Fruit fly (Drosophila melanogaster): ENCODE measurements around the gene Polr3D.
A peak's percentile ranks its signal among the peaks of the same experiment; 100 is the strongest.

dm6 chr3L:18061713-18062365 is 47.5 kb downstream of the Polr3D start:
- TF ChIP-seq CG14711 (tag; optimal IDR thresholded peaks at IDR 0.05): peak; percentile 7
- TF ChIP-seq CG12768 (GFP tag; optimal IDR thresholded peaks at IDR 0.05): no peak
- TF ChIP-seq tj (GFP tag; optimal IDR thresholded peaks at IDR 0.05): no peak
- TF ChIP-seq pad (GFP tag; optimal IDR thresholded peaks at IDR 0.05): no peak
- TF ChIP-seq bab1 (GFP tag; optimal IDR thresholded peaks at IDR 0.05): no peak
- peak; percentile 22 for TF ChIP-seq CG7045 (GFP tag; optimal IDR thresholded peaks at IDR 0.05)
- TF ChIP-seq toe (GFP tag; optimal IDR thresholded peaks at IDR 0.05): no peak
- TF ChIP-seq kay (GFP tag; ENCODE audit: borderline replicate concordance): peak; percentile 18
- TF ChIP-seq Crg-1 (GFP tag; optimal IDR thresholded peaks at IDR 0.05): no peak
